Worm (Caenorhabditis elegans) whole organism, L1 larva: Measurements from ENCODE around the gene T09F3.2.

ENCODE experiments used
- C04F5.9 ChIP-seq: sonication (generic microtip); optimal IDR thresholded peaks from 2 replicates; lab custom pipeline; 2016; ENCODE audit warnings: missing genetic modification characterization, missing compliant biosample characterization
- C34B4.2 ChIP-seq: sonication (generic microtip); optimal IDR thresholded peaks from 2 replicates; lab custom pipeline; 2017; ENCODE audit warnings: mild to moderate bottlenecking, missing genetic modification characterization, missing compliant biosample characterization
- F16B12.6 ChIP-seq: fragments of 150-350 bp; optimal IDR thresholded peaks from 2 replicates; lab custom pipeline; 2014; ENCODE audit warnings: missing biosample characterization, missing genetic modification characterization
- aha-1 ChIP-seq: fragments of 150-350 bp; optimal IDR thresholded peaks from 2 replicates; lab custom pipeline; 2014; ENCODE audit warnings: missing biosample characterization, missing genetic modification characterization
- alr-1 ChIP-seq: fragments of 200-800 bp; sonication (Bioruptor generic); optimal IDR thresholded peaks from 2 replicates; lab custom pipeline; 2018; ENCODE audit warnings: borderline replicate concordance, mild to moderate bottlenecking, missing genetic modification characterization, missing compliant biosample characterization
- aly-2 ChIP-seq: fragments of 150-350 bp; optimal IDR thresholded peaks from 2 replicates; lab custom pipeline; 2014; ENCODE audit warnings: missing biosample characterization, missing genetic modification characterization
- ceh-90 ChIP-seq: sonication (generic microtip); optimal IDR thresholded peaks from 2 replicates; lab custom pipeline; 2016; ENCODE audit warnings: missing genetic modification characterization, missing compliant biosample characterization
- dsc-1 ChIP-seq: sonication (generic microtip); optimal IDR thresholded peaks from 2 replicates; lab custom pipeline; 2016; ENCODE audit warnings: mild to moderate bottlenecking, missing genetic modification characterization, missing compliant biosample characterization
- efl-1 ChIP-seq, 4 experiments: fragments of 150-350 bp; optimal IDR thresholded peaks in 3 of 4; peaks in 1 of 4; 1 replicate in 1 of 4; 2 replicates in 3 of 4; lab custom pipeline; 2014; ENCODE audit warnings: missing biosample characterization in 2 of 4, missing genetic modification characterization in 2 of 4, missing genetic modification reagents in 2 of 4
- efl-3 ChIP-seq: fragments of 200-800 bp; sonication (Bioruptor generic); optimal IDR thresholded peaks from 2 replicates; lab custom pipeline; 2018; ENCODE audit warnings: mild to moderate bottlenecking, missing genetic modification characterization, missing compliant biosample characterization
- egl-13 ChIP-seq: sonication (generic microtip); optimal IDR thresholded peaks from 2 replicates; lab custom pipeline; 2016; ENCODE audit warnings: missing genotype, missing genetic modification reagents, missing genetic modification characterization, missing compliant biosample characterization
- elt-2 ChIP-seq: sonication (generic microtip); optimal IDR thresholded peaks from 2 replicates; lab custom pipeline; 2016; ENCODE audit warnings: missing genetic modification characterization, mild to moderate bottlenecking, inconsistent platforms, missing compliant biosample characterization, missing genetic modification reagents
- elt-3 ChIP-seq, 6 experiments: fragments of 150-350 bp in 1 of 6; sonication (generic microtip); optimal IDR thresholded peaks; 2 replicates each; lab custom pipeline; 2017 to 2018; ENCODE audit warnings: missing biosample characterization in 6 of 6, missing genetic modification characterization in 6 of 6, inconsistent platforms in 1 of 6
- fkh-4 ChIP-seq: sonication (generic microtip); optimal IDR thresholded peaks from 2 replicates; lab custom pipeline; 2016; ENCODE audit warnings: missing compliant biosample characterization, missing genetic modification characterization, borderline replicate concordance
- fkh-8 ChIP-seq: sonication (generic microtip); optimal IDR thresholded peaks from 2 replicates; lab custom pipeline; 2016; ENCODE audit warnings: mild to moderate bottlenecking, missing genetic modification characterization, missing compliant biosample characterization
- fos-1 ChIP-seq: fragments of 150-350 bp; optimal IDR thresholded peaks from 2 replicates; lab custom pipeline; 2014; ENCODE audit warnings: missing biosample characterization, missing genetic modification characterization
- lin-13 ChIP-seq: fragments of 150-350 bp; optimal IDR thresholded peaks from 2 replicates; lab custom pipeline; 2014; ENCODE audit warnings: missing biosample characterization, missing genetic modification reagents, missing genetic modification characterization
- lin-14 ChIP-seq: fragments of 200-800 bp; sonication (Bioruptor generic); optimal IDR thresholded peaks from 2 replicates; lab custom pipeline; 2018; ENCODE audit warnings: mild to moderate bottlenecking, missing genetic modification characterization, moderate library complexity, missing compliant biosample characterization
- lin-15B ChIP-seq: fragments of 150-350 bp; sonication (generic microtip); optimal IDR thresholded peaks from 3 replicates; lab custom pipeline; 2014; ENCODE audit warnings: missing biosample characterization, missing genetic modification characterization
- lin-39 ChIP-seq: fragments of 150-350 bp; optimal IDR thresholded peaks from 2 replicates; lab custom pipeline; 2014; ENCODE audit warnings: missing biosample characterization, missing genetic modification reagents, missing genetic modification characterization
- lir-3 ChIP-seq: sonication (generic microtip); optimal IDR thresholded peaks from 2 replicates; lab custom pipeline; 2016; ENCODE audit warnings: mild to moderate bottlenecking, missing genetic modification characterization, moderate library complexity, missing compliant biosample characterization; ENCODE audit not compliant: poor library complexity
- lsy-2 ChIP-seq, 2 experiments: fragments of 150-350 bp; optimal IDR thresholded peaks; 2 replicates each; lab custom pipeline; 2014; ENCODE audit warnings: missing biosample characterization in 2 of 2, missing genetic modification characterization in 2 of 2
- mab-9 ChIP-seq: fragments of 200-800 bp; sonication (Bioruptor generic); IDR thresholded peaks from 2 replicates; pipeline ENCODE4 v1.3.6; 2022; ENCODE audit warnings: missing genetic modification reagents, missing genetic modification characterization, missing compliant biosample characterization
- mef-2 ChIP-seq: fragments of 150-350 bp; optimal IDR thresholded peaks from 2 replicates; lab custom pipeline; 2014; ENCODE audit warnings: missing biosample characterization, missing genetic modification characterization
- mep-1 ChIP-seq: fragments of 150-350 bp; optimal IDR thresholded peaks from 2 replicates; lab custom pipeline; 2014; ENCODE audit warnings: missing biosample characterization, missing genetic modification characterization
- nhr-11 ChIP-seq: fragments of 150-350 bp; optimal IDR thresholded peaks from 2 replicates; lab custom pipeline; 2014; ENCODE audit warnings: missing biosample characterization, missing genetic modification characterization
- nhr-47 ChIP-seq: sonication (generic microtip); optimal IDR thresholded peaks from 2 replicates; lab custom pipeline; 2016; ENCODE audit warnings: mild to moderate bottlenecking, missing genetic modification characterization, moderate library complexity, missing compliant biosample characterization
- pag-3 ChIP-seq: sonication (generic microtip); optimal IDR thresholded peaks from 2 replicates; lab custom pipeline; 2017; ENCODE audit warnings: missing genetic modification characterization, mild to moderate bottlenecking, missing compliant biosample characterization, antibody characterized with exemption, borderline replicate concordance; ENCODE audit not compliant: insufficient read depth
- pax-3 ChIP-seq: fragments of 200-800 bp; sonication (Bioruptor generic); optimal IDR thresholded peaks from 2 replicates; lab custom pipeline; 2018; ENCODE audit warnings: mild to moderate bottlenecking, missing genetic modification characterization, moderate library complexity, missing compliant biosample characterization
- pqm-1 ChIP-seq: sonication (generic microtip); optimal IDR thresholded peaks from 3 replicates; lab custom pipeline; 2017; ENCODE audit warnings: missing biosample characterization, missing genetic modification characterization
- rnt-1 ChIP-seq: sonication (generic microtip); optimal IDR thresholded peaks from 2 replicates; lab custom pipeline; 2016; ENCODE audit warnings: mild to moderate bottlenecking, missing genetic modification characterization, moderate library complexity, missing compliant biosample characterization
- skn-1 ChIP-seq: fragments of 150-350 bp; optimal IDR thresholded peaks from 2 replicates; lab custom pipeline; 2014; ENCODE audit warnings: missing biosample characterization, missing genetic modification characterization
- snpc-4 ChIP-seq: fragments of 150-350 bp; optimal IDR thresholded peaks from 2 replicates; lab custom pipeline; 2014; ENCODE audit warnings: missing biosample characterization, missing genetic modification characterization
- sox-4 ChIP-seq: sonication (generic microtip); optimal IDR thresholded peaks from 2 replicates; lab custom pipeline; 2016; ENCODE audit warnings: missing genetic modification characterization, missing compliant biosample characterization
- sptf-1 ChIP-seq: fragments of 150-350 bp; optimal IDR thresholded peaks from 2 replicates; lab custom pipeline; 2014; ENCODE audit warnings: missing biosample characterization, missing genetic modification characterization
- sup-37 ChIP-seq: fragments of 200-800 bp; sonication (Bioruptor generic); optimal IDR thresholded peaks from 2 replicates; lab custom pipeline; 2018; ENCODE audit warnings: mild to moderate bottlenecking, missing genetic modification characterization, missing compliant biosample characterization
- swsn-7 ChIP-seq: sonication (generic microtip); optimal IDR thresholded peaks from 2 replicates; lab custom pipeline; 2016; ENCODE audit warnings: missing genetic modification characterization, missing compliant biosample characterization
- tbx-2 ChIP-seq: sonication (generic microtip); optimal IDR thresholded peaks from 2 replicates; lab custom pipeline; 2016; ENCODE audit warnings: missing genetic modification characterization, missing compliant biosample characterization
- tlp-1 ChIP-seq: fragments of 150-350 bp; optimal IDR thresholded peaks from 2 replicates; lab custom pipeline; 2014; ENCODE audit warnings: missing biosample characterization, missing genetic modification characterization
- unc-130 ChIP-seq: fragments of 150-350 bp; optimal IDR thresholded peaks from 2 replicates; lab custom pipeline; 2017; ENCODE audit warnings: missing biosample characterization, missing genetic modification characterization, inconsistent platforms
- unc-62 ChIP-seq: fragments of 150-350 bp; optimal IDR thresholded peaks from 2 replicates; lab custom pipeline; 2014; ENCODE audit warnings: missing biosample characterization, missing genetic modification reagents, missing genetic modification characterization
- unc-98 ChIP-seq: fragments of 200-800 bp; sonication (Bioruptor generic); IDR thresholded peaks from 2 replicates; pipeline ENCODE4 v1.3.6; 2022; ENCODE audit warnings: missing genetic modification characterization, missing compliant biosample characterization
- ztf-11 ChIP-seq, 2 experiments: sonication (generic microtip); optimal IDR thresholded peaks; 2 replicates each; lab custom pipeline; 2016 to 2017; ENCODE audit warnings: missing genetic modification characterization in 2 of 2, missing biosample characterization in 1 of 2, missing compliant biosample characterization in 1 of 2

The T09F3.2 gene

DNA sequence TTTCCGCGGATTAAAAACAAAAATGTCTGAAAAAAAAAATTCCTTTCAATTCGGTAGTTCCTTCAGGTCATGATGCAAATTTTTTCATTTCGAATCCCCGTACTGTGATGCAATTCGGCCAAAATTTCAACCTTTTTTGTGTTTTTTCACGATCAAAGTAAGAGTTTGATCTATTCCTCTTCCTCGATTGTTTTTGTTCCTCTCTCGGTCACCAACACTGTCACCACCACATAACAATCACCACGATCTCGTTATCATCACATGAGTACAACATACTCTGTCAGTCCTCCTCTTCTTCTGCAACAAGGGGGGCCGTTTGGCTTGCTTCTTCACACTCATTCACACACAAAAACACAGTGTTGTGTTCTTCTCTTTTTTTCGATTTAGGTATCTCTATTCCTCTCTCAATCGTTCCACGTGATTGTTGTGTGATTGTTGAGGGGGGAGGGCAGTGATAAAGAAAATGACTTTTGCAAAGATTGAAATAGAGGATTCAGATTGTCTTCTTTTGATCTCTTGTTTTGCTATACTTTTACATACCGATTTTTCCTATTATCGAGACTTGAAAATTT, 618 bp upstream of the T09F3.2 start (continued):
- no peak for TF ChIP-seq F16B12.6 (tag; lab: Kevin White, UChicago)
- TF ChIP-seq mep-1 (tag; lab: Kevin White, UChicago), result peak; percentile 17
- TF ChIP-seq sup-37 (GFP tag; lab: Kevin White, UChicago), result peak; percentile 14
- TF ChIP-seq lir-3 (tag; lab: Kevin White, UChicago), result peak; percentile 2
- TF ChIP-seq elt-3 (tag; optimal IDR thresholded peaks at IDR 0.05; lab: Kevin White, UChicago), result peak in 3 of 6 experiments; percentile 9 to 86 (median 71)
- no peak for TF ChIP-seq unc-98 (GFP tag; lab: Robert Waterston, UW)

DNA sequence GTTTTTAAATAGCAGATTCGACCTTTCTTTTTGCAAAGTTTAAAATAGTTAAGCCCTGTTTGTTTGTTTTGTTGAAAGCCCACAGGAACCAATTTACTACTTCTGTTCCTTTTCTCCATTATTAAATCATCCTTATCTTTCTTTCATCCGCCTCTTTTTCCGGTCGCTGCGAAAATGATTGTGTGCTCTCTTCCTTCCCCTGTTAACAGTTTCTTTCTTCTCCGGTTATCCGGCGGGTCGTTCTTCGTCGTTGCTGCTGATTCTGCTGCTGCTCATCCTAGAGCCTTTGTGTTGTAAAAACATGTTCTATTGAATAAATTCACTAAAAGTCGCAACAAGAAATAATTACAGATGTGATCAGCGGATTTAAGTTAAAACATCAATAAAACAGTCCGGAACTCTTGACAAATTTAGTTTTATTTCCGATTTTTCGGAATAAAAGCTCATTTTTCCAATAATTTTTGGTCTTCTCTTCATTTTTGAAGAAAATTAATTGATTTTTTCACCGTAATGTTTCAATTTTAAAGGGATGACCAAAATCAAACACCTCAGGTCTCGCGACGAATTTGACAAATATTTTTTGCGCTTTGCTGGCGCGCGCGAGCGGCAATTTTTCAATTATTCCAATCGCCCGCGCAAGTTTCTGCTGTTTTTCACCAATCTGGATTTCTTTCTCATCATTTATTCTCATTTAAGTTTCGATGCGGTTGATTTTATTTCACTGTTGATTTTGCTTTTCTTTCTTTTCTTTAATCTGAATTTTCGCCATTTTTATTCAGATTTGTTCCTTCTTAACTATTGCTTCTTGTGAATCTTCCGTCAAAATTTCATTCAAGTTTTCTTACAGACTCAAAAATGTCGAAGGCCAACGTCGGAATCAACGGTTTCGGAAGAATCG, 2.6 kb downstream of the T09F3.2 start, which contains the start of gene gpd-1:
gpd-1 (plus strand) TSS at position 848 of the 898 bp plus-strand sequence.
- TF ChIP-seq skn-1 (tag; lab: Kevin White, UChicago) (no peak), efl-3 (GFP tag; lab: Kevin White, UChicago) (no peak), lin-14 (GFP tag; lab: Kevin White, UChicago) (no peak), lin-39 (tag; lab: Kevin White, UChicago) (no peak), lin-15B (tag; lab: Kevin White, UChicago) (no peak), pax-3 (tag; lab: Kevin White, UChicago) (no peak), tlp-1 (tag; lab: Kevin White, UChicago) (no peak), elt-2 (tag; lab: Kevin White, UChicago) (peak; percentile 20), efl-1 (optimal IDR thresholded peaks at IDR 0.05; lab: Kevin White, UChicago) (no peak), efl-1 (GFP tag; optimal IDR thresholded peaks at IDR 0.05 in 1 of 2; lab: Kevin White, UChicago) (peak in 1 of 2 experiments; percentile 78), lsy-2 (tag; optimal IDR thresholded peaks at IDR 0.05; lab: Kevin White, UChicago) (no peak)
- TF ChIP-seq, all 84 proteins: peak for 2

DNA sequence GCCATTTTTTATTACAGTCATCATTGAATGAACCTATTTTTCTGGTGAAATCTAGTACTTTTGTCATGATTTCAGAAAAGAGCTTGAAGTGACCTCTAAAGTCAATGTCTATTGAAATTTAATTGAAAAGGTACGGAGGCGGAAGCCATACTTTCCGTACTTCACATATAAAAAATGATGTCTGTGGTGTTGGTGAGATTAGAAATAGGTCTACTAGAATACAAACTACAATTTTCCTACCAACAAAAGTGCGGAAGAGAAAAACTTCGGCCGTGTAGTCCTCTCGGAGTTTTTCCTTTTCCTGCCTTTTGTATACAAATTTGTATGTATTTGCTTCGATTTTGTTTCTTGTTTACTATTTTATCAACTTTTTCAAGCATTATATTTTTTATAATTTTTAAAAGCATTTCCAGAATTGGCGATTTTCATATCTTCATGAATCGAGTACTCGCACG, 4.4 kb downstream of the T09F3.2 start, which contains the start of gene T09F3.4:
T09F3.4 (plus strand) TSS at position 405 of the 455 bp plus-strand sequence.
- TF ChIP-seq nhr-11 (no peak), egl-13 (tag; lab: Kevin White, UChicago) (peak; percentile 68), elt-3 (tag; optimal IDR thresholded peaks at IDR 0.05; lab: Kevin White, UChicago) (peak in 1 of 6 experiments; percentile 35), ceh-90 (peak; percentile 86), unc-130 (tag; lab: Kevin White, UChicago) (peak; percentile 44), snpc-4 (tag; lab: Kevin White, UChicago) (peak; percentile 37), rnt-1 (tag; lab: Kevin White, UChicago) (peak; percentile 96), fkh-8 (tag; lab: Kevin White, UChicago) (peak; percentile 59), fos-1 (tag; lab: Kevin White, UChicago) (no peak), mab-9 (GFP tag; lab: Robert Waterston, UW) (no peak), alr-1 (tag; lab: Kevin White, UChicago) (no peak), ztf-11 (tag; optimal IDR thresholded peaks at IDR 0.05; lab: Kevin White, UChicago) (peak in 1 of 2 experiments; percentile 85), sox-4 (tag; lab: Kevin White, UChicago) (peak; percentile 84), pag-3 (tag; lab: Kevin White, UChicago) (no peak), aly-2 (tag; lab: Kevin White, UChicago) (no peak), sptf-1 (tag; lab: Kevin White, UChicago) (no peak), dsc-1 (tag; lab: Kevin White, UChicago) (peak; percentile 83), fkh-4 (tag; lab: Kevin White, UChicago) (peak; percentile 91), sup-37 (GFP tag; lab: Kevin White, UChicago) (no peak), lin-13 (peak; percentile 10), F16B12.6 (tag; lab: Kevin White, UChicago) (peak; percentile 23), lsy-2 (tag; optimal IDR thresholded peaks at IDR 0.05; lab: Kevin White, UChicago) (peak; percentile 72 to 76), skn-1 (tag; lab: Kevin White, UChicago) (peak; percentile 42), nhr-47 (peak; percentile 81), mef-2 (tag; lab: Kevin White, UChicago) (no peak), pqm-1 (no peak), C04F5.9 (peak; percentile 74), tbx-2 (tag; lab: Kevin White, UChicago) (peak; percentile 82), swsn-7 (tag; lab: Kevin White, UChicago) (peak; percentile 77), C34B4.2 (tag; lab: Kevin White, UChicago) (no peak), lir-3 (tag; lab: Kevin White, UChicago) (peak; percentile 92), unc-62 (GFP tag; lab: Kevin White, UChicago) (no peak), lin-39 (tag; lab: Kevin White, UChicago) (peak; percentile 31), aha-1 (tag; lab: Kevin White, UChicago) (no peak)
